Worm (Caenorhabditis elegans) whole organism, L2 larva: ENCODE measurements around the gene T05C12.11.
A peak's percentile ranks its signal among the peaks of the same experiment; 100 is the strongest.

Experiments
- C34F6.9 ChIP-seq: fragments of 150-350 bp; optimal IDR thresholded peaks from 2 replicates; lab custom pipeline; 2014; ENCODE audit warnings: missing biosample characterization, missing genetic modification characterization
- F13H6.1 ChIP-seq: sonication (generic microtip); optimal IDR thresholded peaks from 2 replicates; lab custom pipeline; 2016; ENCODE audit warnings: missing genetic modification characterization, missing compliant biosample characterization
- Y55F3AM.14 ChIP-seq: fragments of 200-800 bp; sonication (Bioruptor generic); optimal IDR thresholded peaks from 2 replicates; lab custom pipeline; 2018; ENCODE audit warnings: mild to moderate bottlenecking, missing genetic modification characterization, missing compliant biosample characterization
- alr-1 ChIP-seq: fragments of 150-350 bp; optimal IDR thresholded peaks from 2 replicates; lab custom pipeline; 2014; ENCODE audit warnings: missing biosample characterization, missing genetic modification characterization
- ama-1 ChIP-seq: fragments of 150-350 bp; optimal IDR thresholded peaks from 2 replicates; lab custom pipeline; 2018; ENCODE audit warnings: inconsistent platforms
- blmp-1 ChIP-seq: sonication (generic microtip); optimal IDR thresholded peaks from 2 replicates; lab custom pipeline; 2017; ENCODE audit warnings: missing genetic modification characterization, mild to moderate bottlenecking, missing compliant biosample characterization, antibody characterized with exemption, moderate library complexity; ENCODE audit not compliant: insufficient read depth
- ceh-82 ChIP-seq: fragments of 150-350 bp; optimal IDR thresholded peaks from 2 replicates; lab custom pipeline; 2014; ENCODE audit warnings: missing biosample characterization, missing genetic modification characterization
- crh-2 ChIP-seq: sonication (generic microtip); optimal IDR thresholded peaks from 2 replicates; lab custom pipeline; 2017; ENCODE audit warnings: missing biosample characterization, missing genetic modification characterization
- egl-27 ChIP-seq: sonication (generic microtip); optimal IDR thresholded peaks from 3 replicates; lab custom pipeline; 2017; ENCODE audit warnings: missing biosample characterization, missing genetic modification reagents, missing genetic modification characterization
- elt-3 ChIP-seq: sonication (generic microtip); optimal IDR thresholded peaks from 2 replicates; lab custom pipeline; 2017; ENCODE audit warnings: missing biosample characterization, missing genetic modification characterization
- fos-1 ChIP-seq: fragments of 150-350 bp; optimal IDR thresholded peaks from 2 replicates; lab custom pipeline; 2014; ENCODE audit warnings: missing biosample characterization, missing genetic modification characterization
- lin-11 ChIP-seq: fragments of 150-350 bp; sonication (generic microtip); optimal IDR thresholded peaks from 2 replicates; lab custom pipeline; 2014; ENCODE audit warnings: missing biosample characterization, missing genetic modification characterization, inconsistent platforms, mixed read lengths
- lin-13 ChIP-seq: fragments of 150-350 bp; optimal IDR thresholded peaks from 2 replicates; lab custom pipeline; 2014; ENCODE audit warnings: missing biosample characterization, missing genetic modification reagents, missing genetic modification characterization
- lin-39 ChIP-seq: fragments of 150-350 bp; optimal IDR thresholded peaks from 2 replicates; lab custom pipeline; 2014; ENCODE audit warnings: missing biosample characterization, missing genetic modification reagents, missing genetic modification characterization
- lsy-2 ChIP-seq, 2 experiments: fragments of 150-350 bp in 1 of 2; sonication (generic microtip) in 1 of 2; optimal IDR thresholded peaks; 2 replicates each; lab custom pipeline; 2014 to 2017; ENCODE audit warnings: missing biosample characterization in 2 of 2, missing genetic modification characterization in 2 of 2
- mbf-1 ChIP-seq: sonication (generic microtip); optimal IDR thresholded peaks from 2 replicates; lab custom pipeline; 2017; ENCODE audit warnings: missing biosample characterization, missing genetic modification characterization
- nhr-10 ChIP-seq: sonication (generic microtip); optimal IDR thresholded peaks from 2 replicates; lab custom pipeline; 2017; ENCODE audit warnings: missing biosample characterization, missing genetic modification characterization
- nhr-11 ChIP-seq: fragments of 150-350 bp; optimal IDR thresholded peaks from 2 replicates; lab custom pipeline; 2014; ENCODE audit warnings: missing biosample characterization, missing genetic modification characterization
- nhr-129 ChIP-seq: fragments of 150-350 bp; optimal IDR thresholded peaks from 2 replicates; lab custom pipeline; 2014; ENCODE audit warnings: missing biosample characterization, missing genetic modification characterization
- nhr-21 ChIP-seq: fragments of 150-350 bp; optimal IDR thresholded peaks from 2 replicates; lab custom pipeline; 2014; ENCODE audit warnings: missing biosample characterization, missing genetic modification characterization
- nhr-23 ChIP-seq: fragments of 150-350 bp; optimal IDR thresholded peaks from 2 replicates; lab custom pipeline; 2014; ENCODE audit warnings: missing biosample characterization, missing genetic modification reagents, missing genetic modification characterization
- nhr-237 ChIP-seq: fragments of 150-350 bp; optimal IDR thresholded peaks from 2 replicates; lab custom pipeline; 2014; ENCODE audit warnings: missing biosample characterization, missing genetic modification characterization
- nhr-25 ChIP-seq: fragments of 150-350 bp; sonication (generic microtip); optimal IDR thresholded peaks from 3 replicates; lab custom pipeline; 2014; ENCODE audit warnings: missing biosample characterization, missing genetic modification characterization
- nhr-77 ChIP-seq: fragments of 150-350 bp; optimal IDR thresholded peaks from 2 replicates; lab custom pipeline; 2014; ENCODE audit warnings: missing biosample characterization, missing genetic modification characterization
- sem-4 ChIP-seq: fragments of 150-350 bp; optimal IDR thresholded peaks from 2 replicates; lab custom pipeline; 2014; ENCODE audit warnings: missing biosample characterization, missing genetic modification reagents, missing genetic modification characterization
- skn-1 ChIP-seq: sonication (generic microtip); optimal IDR thresholded peaks from 2 replicates; lab custom pipeline; 2017; ENCODE audit warnings: missing biosample characterization, missing genetic modification characterization
- sma-9 ChIP-seq, 2 experiments: fragments of 150-350 bp in 1 of 2; sonication (generic microtip) in 1 of 2; optimal IDR thresholded peaks; 2 replicates each; lab custom pipeline; 2014 to 2016; ENCODE audit warnings: missing genetic modification characterization in 2 of 2, mild to moderate bottlenecking in 1 of 2, missing biosample characterization in 1 of 2, missing compliant biosample characterization in 1 of 2, missing genetic modification reagents in 1 of 2, moderate library complexity in 1 of 2
- snpc-4 ChIP-seq: fragments of 150-350 bp; optimal IDR thresholded peaks from 2 replicates; lab custom pipeline; 2014; ENCODE audit warnings: missing biosample characterization, missing genetic modification characterization
- unc-55 ChIP-seq: fragments of 150-350 bp; sonication (generic microtip); optimal IDR thresholded peaks from 3 replicates; lab custom pipeline; 2014; ENCODE audit warnings: missing biosample characterization, missing genetic modification reagents, missing genetic modification characterization
- unc-62 ChIP-seq: fragments of 150-350 bp; optimal IDR thresholded peaks from 2 replicates; lab custom pipeline; 2014; ENCODE audit warnings: missing biosample characterization, missing genetic modification reagents, missing genetic modification characterization
- zag-1 ChIP-seq: fragments of 150-350 bp; optimal IDR thresholded peaks from 2 replicates; lab custom pipeline; 2014; ENCODE audit warnings: missing biosample characterization, missing genetic modification characterization
- ztf-1 ChIP-seq: fragments of 200-800 bp; sonication (Bioruptor generic); conservative IDR thresholded peaks from 2 replicates; pipeline ENCODE4 v1.3.6; 2022; ENCODE audit warnings: missing genetic modification characterization, missing compliant biosample characterization
- ztf-11 ChIP-seq: sonication (generic microtip); optimal IDR thresholded peaks from 2 replicates; lab custom pipeline; 2017; ENCODE audit warnings: missing biosample characterization, missing genetic modification characterization
- ztf-4 ChIP-seq: fragments of 150-350 bp; optimal IDR thresholded peaks from 2 replicates; lab custom pipeline; 2014; ENCODE audit warnings: missing biosample characterization, missing genetic modification characterization

Gene T05C12.11

ce11 chrII:8174148-8174547 is 3.9 kb upstream of the T05C12.11 start:
- TF ChIP-seq nhr-237, result no peak
- no peak for TF ChIP-seq unc-55 (GFP tag; lab: Kevin White, UChicago)
- TF ChIP-seq sma-9 (GFP tag; optimal IDR thresholded peaks at IDR 0.05; lab: Kevin White, UChicago), result no peak
- no peak for TF ChIP-seq sma-9 (tag; optimal IDR thresholded peaks at IDR 0.05; lab: Kevin White, UChicago)
- TF ChIP-seq ztf-1 (GFP tag; lab: Robert Waterston, UW), result no peak
- TF ChIP-seq sem-4, result no peak
- TF ChIP-seq, all 48 proteins: peak for 0

ce11 chrII:8173449-8173848 is 3.2 kb upstream of the T05C12.11 start, which contains the start of the genes decr-1.3 and T05C12.1:
TSS of gene decr-1.3 (minus strand) at chrII:8173549.
TSS of gene T05C12.1 (plus strand) at chrII:8173680.
- TF ChIP-seq C34F6.9, result no peak
- TF ChIP-seq ztf-1 (GFP tag; lab: Robert Waterston, UW), result no peak
- TF ChIP-seq nhr-11 (tag; lab: Kevin White, UChicago), result no peak
- no peak for TF ChIP-seq nhr-10 (tag; lab: Kevin White, UChicago)
- no peak for TF ChIP-seq unc-55 (GFP tag; lab: Kevin White, UChicago)
- TF ChIP-seq lsy-2 (tag; optimal IDR thresholded peaks at IDR 0.05; lab: Kevin White, UChicago), result no peak
- TF ChIP-seq crh-2 (tag; lab: Kevin White, UChicago), result no peak
- TF ChIP-seq zag-1, result no peak
- no peak for TF ChIP-seq blmp-1 (tag; lab: Kevin White, UChicago)
- TF ChIP-seq fos-1 (tag; lab: Kevin White, UChicago), result no peak
- no peak for TF ChIP-seq nhr-129 (tag; lab: Kevin White, UChicago)
- TF ChIP-seq lin-11 (tag; lab: Kevin White, UChicago), result no peak
- TF ChIP-seq lin-39 (tag; lab: Kevin White, UChicago), result no peak
- no peak for TF ChIP-seq nhr-77
- TF ChIP-seq nhr-25 (tag; lab: Kevin White, UChicago), result no peak

ce11 chrII:8169283-8169682 is 991 bp downstream of the T05C12.11 start, which contains the start of gene T05C12.15:
TSS of gene T05C12.15 (plus strand) at chrII:8169583.
- TF ChIP-seq nhr-237 (no peak), fos-1 (tag; lab: Kevin White, UChicago) (no peak), unc-62 (GFP tag; lab: Kevin White, UChicago) (no peak), Y55F3AM.14 (GFP tag; lab: Kevin White, UChicago) (no peak), nhr-25 (tag; lab: Kevin White, UChicago) (no peak), mbf-1 (tag; lab: Kevin White, UChicago) (no peak), egl-27 (tag; lab: Kevin White, UChicago) (no peak), lin-13 (no peak), nhr-23 (no peak), nhr-21 (tag; lab: Kevin White, UChicago) (no peak), ztf-4 (no peak), skn-1 (tag; lab: Kevin White, UChicago) (no peak), snpc-4 (tag; lab: Kevin White, UChicago) (no peak), lsy-2 (tag; optimal IDR thresholded peaks at IDR 0.05; lab: Kevin White, UChicago) (no peak), C34F6.9 (no peak), nhr-10 (tag; lab: Kevin White, UChicago) (no peak), blmp-1 (tag; lab: Kevin White, UChicago) (no peak)

- TF ChIP-seq skn-1 (tag; lab: Kevin White, UChicago) (no peak), C34F6.9 (peak; percentile 92), lsy-2 (tag; optimal IDR thresholded peaks at IDR 0.05; lab: Kevin White, UChicago) (peak; percentile 15 to 78), blmp-1 (tag; lab: Kevin White, UChicago) (no peak), fos-1 (tag; lab: Kevin White, UChicago) (peak; percentile 22), nhr-129 (tag; lab: Kevin White, UChicago) (peak; percentile 49)
Observed at ce11 chrII:8162120-8162648, 8.1 kb downstream of the T05C12.11 start, which contains the start of the genes emb-27 and rrf-3. TSS of gene emb-27 (minus strand) at chrII:8162170. TSS of gene rrf-3 (plus strand) at chrII:8162465.

- no peak for TF ChIP-seq sem-4
- no peak for TF ChIP-seq fos-1 (tag; lab: Kevin White, UChicago)
- no peak for TF ChIP-seq elt-3 (tag; lab: Kevin White, UChicago)
- no peak for TF ChIP-seq snpc-4 (tag; lab: Kevin White, UChicago)
- no peak for TF ChIP-seq ama-1 (lab: Kevin White, UChicago)
- TF ChIP-seq F13H6.1 (tag; lab: Kevin White, UChicago), result no peak
- TF ChIP-seq nhr-25 (tag; lab: Kevin White, UChicago), result no peak
- TF ChIP-seq nhr-21 (tag; lab: Kevin White, UChicago), result no peak
- TF ChIP-seq alr-1 (tag; lab: Kevin White, UChicago), result no peak
- TF ChIP-seq ztf-11 (tag; lab: Kevin White, UChicago), result no peak
- TF ChIP-seq ceh-82 (tag; lab: Kevin White, UChicago), result no peak
- TF ChIP-seq C34F6.9, result no peak
Observed at ce11 chrII:8160916-8161315, 9.4 kb downstream of the T05C12.11 start.
